Fruit fly (Drosophila melanogaster) whole organism, embryonic: ENCODE data around the gene mino.
A peak's percentile ranks its signal among the peaks of the same experiment; 100 is the strongest.

Experiments used
- Antp ChIP-seq: fragments of 200-800 bp; sonication (Bioruptor generic); optimal IDR thresholded peaks from 3 replicates; lab custom pipeline; 2016; ENCODE audit warnings: missing biosample characterization, missing genetic modification characterization
- BEAF-32 ChIP-seq: fragments of 200-800 bp; sonication (Bioruptor generic); optimal IDR thresholded peaks from 3 replicates; lab custom pipeline; 2017; ENCODE audit warnings: missing biosample characterization, missing genetic modification characterization, mild to moderate bottlenecking, moderate library complexity, missing genetic modification reagents
- CG10147 ChIP-seq: fragments of 200-800 bp; sonication (Bioruptor generic); optimal IDR thresholded peaks from 2 replicates; lab custom pipeline; 2019; ENCODE audit warnings: missing biosample characterization, mild to moderate bottlenecking, missing genetic modification characterization, moderate library complexity
- CG10209 ChIP-seq: fragments of 200-800 bp; sonication (Bioruptor generic); optimal IDR thresholded peaks from 3 replicates; lab custom pipeline; 2017; ENCODE audit warnings: missing biosample characterization, mild to moderate bottlenecking, missing genetic modification characterization, missing genetic modification reagents
- CG12071 ChIP-seq: fragments of 200-800 bp; sonication (Bioruptor generic); optimal IDR thresholded peaks from 3 replicates; lab custom pipeline; 2018; ENCODE audit warnings: missing biosample characterization, mild to moderate bottlenecking, missing genetic modification characterization
- CG12155 ChIP-seq: fragments of 200-800 bp; sonication (Bioruptor generic); optimal IDR thresholded peaks from 3 replicates; lab custom pipeline; 2016; ENCODE audit warnings: missing biosample characterization, missing genetic modification characterization
- CG14441 ChIP-seq: fragments of 200-800 bp; sonication (Bioruptor generic); IDR thresholded peaks from 2 replicates; pipeline ENCODE4 v1.3.6; 2022; ENCODE audit warnings: missing biosample characterization, missing genetic modification characterization
- CG17802 ChIP-seq: fragments of 200-800 bp; sonication (Bioruptor generic); optimal IDR thresholded peaks from 2 replicates; lab custom pipeline; 2018; ENCODE audit warnings: missing biosample characterization, mild to moderate bottlenecking, missing genetic modification characterization, moderate library complexity
- CG17829 ChIP-seq: fragments of 200-800 bp; optimal IDR thresholded peaks from 2 replicates; lab custom pipeline; 2019; ENCODE audit warnings: missing biosample characterization, mild to moderate bottlenecking, missing genetic modification characterization, moderate library complexity
- CG2116 ChIP-seq: fragments of 200-800 bp; sonication (Bioruptor generic); optimal IDR thresholded peaks from 3 replicates; lab custom pipeline; 2018; ENCODE audit warnings: missing biosample characterization, mild to moderate bottlenecking, missing genetic modification characterization
- CG2129 ChIP-seq: fragments of 200-800 bp; sonication (Bioruptor generic); IDR thresholded peaks from 2 replicates; pipeline ENCODE4 v1.3.6; 2022; ENCODE audit warnings: missing biosample characterization, missing genetic modification characterization; ENCODE audit not compliant: partially characterized antibody
- CG2712 ChIP-seq: fragments of 200-800 bp; optimal IDR thresholded peaks from 3 replicates; lab custom pipeline; 2019; ENCODE audit warnings: missing biosample characterization, mild to moderate bottlenecking, missing genetic modification characterization, moderate library complexity
- CG4282 ChIP-seq: fragments of 200-800 bp; sonication (Bioruptor generic); optimal IDR thresholded peaks from 2 replicates; lab custom pipeline; 2016; ENCODE audit warnings: missing biosample characterization, missing genetic modification characterization
- CG4707 ChIP-seq: fragments of 200-800 bp; sonication (Bioruptor generic); optimal IDR thresholded peaks from 2 replicates; lab custom pipeline; 2018; ENCODE audit warnings: missing biosample characterization, mild to moderate bottlenecking, missing genetic modification characterization, moderate library complexity
- CG4730 ChIP-seq: fragments of 200-800 bp; sonication (Bioruptor generic); IDR thresholded peaks from 2 replicates; pipeline ENCODE4 v1.3.6; 2022; ENCODE audit warnings: missing biosample characterization, missing genetic modification characterization
- CG5953 ChIP-seq: fragments of 200-800 bp; sonication (Bioruptor generic); IDR thresholded peaks from 2 replicates; pipeline ENCODE4 v1.3.6; 2022; ENCODE audit warnings: missing biosample characterization, missing genetic modification characterization
- CG6272 ChIP-seq: fragments of 200-800 bp; sonication (Bioruptor generic); IDR thresholded peaks from 2 replicates; pipeline ENCODE4 v1.3.6; 2022; ENCODE audit warnings: missing biosample characterization, missing genetic modification characterization
- CG9437 ChIP-seq: fragments of 200-800 bp; sonication (Bioruptor generic); optimal IDR thresholded peaks from 2 replicates; lab custom pipeline; 2018; ENCODE audit warnings: missing biosample characterization, mild to moderate bottlenecking, missing genetic modification characterization
- Chrac-16 ChIP-seq: fragments of 200-800 bp; sonication (Bioruptor generic); optimal IDR thresholded peaks from 3 replicates; lab custom pipeline; 2016; ENCODE audit warnings: missing biosample characterization, missing genetic modification characterization
- D19A ChIP-seq: fragments of 200-800 bp; optimal IDR thresholded peaks from 3 replicates; lab custom pipeline; 2019; ENCODE audit warnings: missing biosample characterization, mild to moderate bottlenecking, missing genetic modification characterization, moderate library complexity
- Dip2 ChIP-seq: fragments of 200-800 bp; sonication (Bioruptor generic); IDR thresholded peaks from 2 replicates; pipeline ENCODE4 v1.3.6; 2022; ENCODE audit warnings: missing biosample characterization, missing genetic modification characterization
- Doc3 ChIP-seq: fragments of 200-800 bp; sonication (Bioruptor generic); IDR thresholded peaks from 3 replicates; pipeline ENCODE4 v1.3.6; 2022; ENCODE audit warnings: missing biosample characterization, missing genetic modification characterization; ENCODE audit not compliant: partially characterized antibody
- E2f2 ChIP-seq: fragments of 200-800 bp; sonication (Bioruptor generic); IDR thresholded peaks from 2 replicates; pipeline ENCODE4 v1.3.6; 2022; ENCODE audit warnings: missing biosample characterization, missing genetic modification characterization
- Fer1 ChIP-seq: fragments of 200-800 bp; sonication (Bioruptor generic); optimal IDR thresholded peaks from 2 replicates; lab custom pipeline; 2017; ENCODE audit warnings: missing biosample characterization, mild to moderate bottlenecking, missing genetic modification characterization
- Fer3 ChIP-seq: fragments of 200-800 bp; sonication (Bioruptor generic); optimal IDR thresholded peaks from 2 replicates; lab custom pipeline; 2018; ENCODE audit warnings: missing biosample characterization, mild to moderate bottlenecking, missing genetic modification characterization, moderate library complexity
- HHEX ChIP-seq: fragments of 200-800 bp; sonication (Bioruptor generic); optimal IDR thresholded peaks from 3 replicates; lab custom pipeline; 2017; ENCODE audit warnings: missing biosample characterization, mild to moderate bottlenecking, missing genetic modification characterization, missing genetic modification reagents
- HLH3B ChIP-seq: fragments of 200-800 bp; sonication (Bioruptor generic); IDR thresholded peaks from 2 replicates; pipeline ENCODE4 v1.3.6; 2022; ENCODE audit warnings: missing biosample characterization, missing genetic modification characterization
- HLH54F ChIP-seq: fragments of 200-800 bp; sonication (Bioruptor generic); optimal IDR thresholded peaks from 3 replicates; lab custom pipeline; 2016; ENCODE audit warnings: missing biosample characterization, missing genetic modification characterization
- Hsf ChIP-seq: fragments of 200-800 bp; sonication (Bioruptor generic); optimal IDR thresholded peaks from 3 replicates; lab custom pipeline; 2016; ENCODE audit warnings: missing biosample characterization, missing genetic modification characterization
- MESR4 ChIP-seq: fragments of 200-800 bp; sonication (Bioruptor generic); optimal IDR thresholded peaks from 2 replicates; lab custom pipeline; 2018; ENCODE audit warnings: missing biosample characterization, mild to moderate bottlenecking, missing genetic modification characterization, moderate library complexity
- Rx ChIP-seq: fragments of 200-800 bp; sonication (Bioruptor generic); IDR thresholded peaks from 2 replicates; pipeline ENCODE4 v1.3.6; 2022; ENCODE audit warnings: missing biosample characterization, missing genetic modification characterization
- ato ChIP-seq: fragments of 200-800 bp; sonication (Bioruptor generic); IDR thresholded peaks from 2 replicates; pipeline ENCODE4 v1.3.6; 2022; ENCODE audit warnings: missing biosample characterization, missing genetic modification characterization; ENCODE audit not compliant: partially characterized antibody
- br ChIP-seq: fragments of >200 bp; optimal IDR thresholded peaks from 2 replicates; lab custom pipeline; 2017
- bsh ChIP-seq, 2 experiments: fragments of 200-800 bp; sonication (Bioruptor generic); optimal IDR thresholded peaks; 2 replicates each; lab custom pipeline; 2017 to 2018; ENCODE audit warnings: mild to moderate bottlenecking in 2 of 2, missing biosample characterization in 2 of 2, missing genetic modification characterization in 2 of 2, moderate library complexity in 1 of 2
- chif ChIP-seq, 2 experiments: fragments of 200-800 bp; sonication (Bioruptor generic); optimal IDR thresholded peaks; 3 replicates each; lab custom pipeline; 2016; ENCODE audit warnings: missing biosample characterization in 2 of 2, missing genetic modification characterization in 2 of 2
- crol ChIP-seq: fragments of 200-800 bp; sonication (Bioruptor generic); IDR thresholded peaks from 2 replicates; pipeline ENCODE4 v1.3.6; 2022; ENCODE audit warnings: missing biosample characterization, missing genetic modification characterization
- dmrt11E ChIP-seq: fragments of 200-800 bp; sonication (Bioruptor generic); optimal IDR thresholded peaks from 3 replicates; lab custom pipeline; 2018; ENCODE audit warnings: missing biosample characterization, mild to moderate bottlenecking, missing genetic modification characterization, moderate library complexity
- exex ChIP-seq: fragments of 200-800 bp; sonication (Bioruptor generic); optimal IDR thresholded peaks from 4 replicates; lab custom pipeline; 2018; ENCODE audit warnings: missing biosample characterization, mild to moderate bottlenecking, missing genetic modification characterization, moderate library complexity
- inv ChIP-seq: fragments of 200-800 bp; sonication (Bioruptor generic); IDR thresholded peaks from 2 replicates; pipeline ENCODE4 v1.3.6; 2022; ENCODE audit warnings: missing biosample characterization, missing genetic modification characterization; ENCODE audit not compliant: partially characterized antibody
- pan ChIP-seq, 4 experiments: fragments of >200 bp in 3 of 4; fragments of 200-800 bp in 1 of 4; sonication (Bioruptor generic) in 1 of 4; optimal IDR thresholded peaks in 3 of 4; IDR thresholded peaks in 1 of 4; 2 replicates each; pipeline versions ENCODE4 v1.3.6 to Lab custom; 2017 to 2022; ENCODE audit warnings: missing biosample characterization in 2 of 4, missing genetic modification characterization in 2 of 4, mixed read lengths in 1 of 4
- pb ChIP-seq: fragments of 200-800 bp; sonication (Bioruptor generic); optimal IDR thresholded peaks from 3 replicates; lab custom pipeline; 2016; ENCODE audit warnings: missing biosample characterization, missing genetic modification characterization
- pita ChIP-seq: fragments of 200-800 bp; sonication (Bioruptor generic); optimal IDR thresholded peaks from 2 replicates; lab custom pipeline; 2017; ENCODE audit warnings: missing biosample characterization, mild to moderate bottlenecking, missing genetic modification characterization
- seq ChIP-seq: fragments of 200-800 bp; sonication (Bioruptor generic); IDR thresholded peaks from 2 replicates; pipeline ENCODE4 v1.3.6; 2022; ENCODE audit warnings: missing biosample characterization, missing genetic modification characterization
- sr ChIP-seq: fragments of 200-800 bp; sonication (Bioruptor generic); IDR thresholded peaks from 3 replicates; pipeline ENCODE4 v1.3.6; 2022; ENCODE audit warnings: missing biosample characterization, missing genetic modification characterization
- stwl ChIP-seq: fragments of 200-800 bp; sonication (Bioruptor generic); optimal IDR thresholded peaks from 3 replicates; lab custom pipeline; 2018; ENCODE audit warnings: missing biosample characterization, mild to moderate bottlenecking, missing genetic modification characterization, moderate library complexity
- tgo ChIP-seq: fragments of 200-800 bp; sonication (Bioruptor generic); IDR thresholded peaks from 3 replicates; pipeline ENCODE4 v1.3.6; 2022; ENCODE audit warnings: missing biosample characterization, missing genetic modification characterization
- trem ChIP-seq: fragments of 200-800 bp; optimal IDR thresholded peaks from 3 replicates; lab custom pipeline; 2019; ENCODE audit warnings: missing biosample characterization, mild to moderate bottlenecking, missing genetic modification characterization, moderate library complexity

mino gene

dm6 chr3R:27937752-27938694 lies 13.0 kb downstream of the mino start, which contains the start of the genes NSD and BOD1 (continued):
- TF ChIP-seq CG10147 (GFP tag; lab: Kevin White, UChicago) (peak; percentile 25), CG9437 (GFP tag; lab: Kevin White, UChicago) (peak; percentile 54), CG17829 (tag; lab: Kevin White, UChicago) (peak; percentile 49), pita (GFP tag; lab: Kevin White, UChicago) (peak; percentile 43), CG2712 (peak; percentile 71), Hsf (GFP tag; lab: Kevin White, UChicago) (no peak), Antp (GFP tag; lab: Kevin White, UChicago) (peak; percentile 24), E2f2 (GFP tag; lab: Robert Waterston, UW) (peak; percentile 66), exex (tag; lab: Kevin White, UChicago) (no peak), inv (GFP tag; lab: Robert Waterston, UW) (peak; percentile 96), HLH3B (GFP tag; lab: Robert Waterston, UW) (peak; percentile 52; the same call in 1 of the 2 replicates), CG4707 (GFP tag; lab: Kevin White, UChicago) (no peak), BEAF-32 (GFP tag; lab: Kevin White, UChicago) (peak; percentile 84), CG4730 (0 out of 2 replicates have a peak, but pooled peaks have one; percentile 23), Fer1 (GFP tag; lab: Kevin White, UChicago) (peak; percentile 1), CG14441 (GFP tag; lab: Robert Waterston, UW) (peak; percentile 69), CG12071 (GFP tag; lab: Kevin White, UChicago) (no peak), HHEX (GFP tag; lab: Kevin White, UChicago) (peak; percentile 28), CG6272 (GFP tag; lab: Robert Waterston, UW) (peak; percentile 79), sr (no peak; the same call in 2 of the 3 replicates), CG2129 (GFP tag; lab: Robert Waterston, UW) (peak; percentile 81), stwl (peak; percentile 39), HLH54F (GFP tag; lab: Kevin White, UChicago) (peak; percentile 12), chif (GFP tag; optimal IDR thresholded peaks at IDR 0.05; lab: Kevin White, UChicago) (peak in 1 of 2 experiments; percentile 26), ato (GFP tag; lab: Robert Waterston, UW) (peak; percentile 96), seq (GFP tag; lab: Robert Waterston, UW) (peak; percentile 40), Doc3 (GFP tag; lab: Robert Waterston, UW) (peak; percentile 67), pan (optimal IDR thresholded peaks at IDR 0.05; lab: Kevin White, UChicago) (no peak), pan (GFP tag; optimal IDR thresholded peaks at IDR 0.05 in 1 of 2, IDR thresholded peaks at IDR 0.05 in 1 of 2) (peak in 1 of 2 experiments; percentile 66), CG10209 (GFP tag; lab: Kevin White, UChicago) (peak; percentile 48), pb (no peak), crol (GFP tag; lab: Robert Waterston, UW) (peak; percentile 8; the same call in 1 of the 2 replicates), CG17802 (tag; lab: Kevin White, UChicago) (no peak), CG5953 (peak; percentile 34; the same call in 1 of the 2 replicates), tgo (peak; percentile 55), Chrac-16 (GFP tag; lab: Kevin White, UChicago) (peak; percentile 23), MESR4 (GFP tag; lab: Kevin White, UChicago) (peak; percentile 72), br (lab: Kevin White, UChicago) (no peak), CG2116 (GFP tag; lab: Kevin White, UChicago) (peak; percentile 98), bsh (GFP tag; optimal IDR thresholded peaks at IDR 0.05; lab: Kevin White, UChicago) (peak in 1 of 2 experiments; percentile 51), CG4282 (GFP tag; lab: Kevin White, UChicago) (peak; percentile 50), D19A (tag; lab: Kevin White, UChicago) (no peak), Dip2 (GFP tag; lab: Robert Waterston, UW) (no peak), Fer3 (peak; percentile 39), trem (tag; lab: Kevin White, UChicago) (peak; percentile 95), dmrt11E (tag; lab: Kevin White, UChicago) (peak; percentile 44), Rx (GFP tag; lab: Robert Waterston, UW) (peak; percentile 63; the same call in 1 of the 2 replicates), CG12155 (GFP tag; lab: Kevin White, UChicago) (peak; percentile 6)
